Worm (Caenorhabditis elegans) whole organism, late embryonic: Measurements from ENCODE around the gene appg-1.

ENCODE experiments used
- C08G9.2 ChIP-seq: sonication (generic microtip); optimal IDR thresholded peaks from 2 replicates; lab custom pipeline; 2016; ENCODE audit warnings: mild to moderate bottlenecking, missing genetic modification characterization, moderate library complexity, missing compliant biosample characterization
- F13H6.1 ChIP-seq: sonication (generic microtip); optimal IDR thresholded peaks from 2 replicates; lab custom pipeline; 2016; ENCODE audit warnings: missing genetic modification characterization, missing compliant biosample characterization
- K02D7.2 ChIP-seq: sonication (generic microtip); optimal IDR thresholded peaks from 2 replicates; lab custom pipeline; 2017; ENCODE audit warnings: mild to moderate bottlenecking, missing genetic modification characterization, missing compliant biosample characterization
- ama-1 ChIP-seq: fragments of 150-350 bp; optimal IDR thresholded peaks from 2 replicates; lab custom pipeline; 2014
- ceh-18 ChIP-seq: sonication (generic microtip); optimal IDR thresholded peaks from 2 replicates; lab custom pipeline; 2016; ENCODE audit warnings: missing genetic modification characterization, missing compliant biosample characterization
- ceh-19 ChIP-seq: fragments of 200-800 bp; sonication (Bioruptor generic); optimal IDR thresholded peaks from 2 replicates; lab custom pipeline; 2018; ENCODE audit warnings: mild to moderate bottlenecking, missing genetic modification characterization, missing compliant biosample characterization
- ceh-30 ChIP-seq: fragments of 150-350 bp; optimal IDR thresholded peaks from 2 replicates; lab custom pipeline; 2014; ENCODE audit warnings: missing biosample characterization, missing genetic modification characterization
- ceh-31 ChIP-seq: sonication (generic microtip); optimal IDR thresholded peaks from 2 replicates; lab custom pipeline; 2016; ENCODE audit warnings: missing genetic modification characterization, missing compliant biosample characterization
- ceh-34 ChIP-seq: sonication (generic microtip); optimal IDR thresholded peaks from 2 replicates; lab custom pipeline; 2016; ENCODE audit warnings: mild to moderate bottlenecking, missing genetic modification characterization, missing compliant biosample characterization
- ceh-6 ChIP-seq: fragments of 200-800 bp; sonication (Bioruptor generic); optimal IDR thresholded peaks from 2 replicates; lab custom pipeline; 2018; ENCODE audit warnings: mild to moderate bottlenecking, missing genetic modification characterization, missing compliant biosample characterization
- ceh-9 ChIP-seq: sonication (generic microtip); optimal IDR thresholded peaks from 2 replicates; lab custom pipeline; 2016; ENCODE audit warnings: mild to moderate bottlenecking, missing genetic modification characterization, inconsistent platforms, missing compliant biosample characterization
- dve-1 ChIP-seq: sonication (generic microtip); optimal IDR thresholded peaks from 2 replicates; lab custom pipeline; 2017; ENCODE audit warnings: antibody characterized with exemption, mild to moderate bottlenecking, missing genetic modification characterization, missing compliant biosample characterization
- elt-2 ChIP-seq: sonication (generic microtip); optimal IDR thresholded peaks from 2 replicates; lab custom pipeline; 2016; ENCODE audit warnings: missing genetic modification reagents, missing genetic modification characterization, missing compliant biosample characterization
- ets-4 ChIP-seq: sonication (generic microtip); optimal IDR thresholded peaks from 2 replicates; lab custom pipeline; 2016; ENCODE audit warnings: missing genetic modification characterization, missing compliant biosample characterization
- eyg-1 ChIP-seq: sonication (generic microtip); optimal IDR thresholded peaks from 2 replicates; lab custom pipeline; 2016; ENCODE audit warnings: missing genotype, missing genetic modification characterization, missing compliant biosample characterization
- fkh-10 ChIP-seq: fragments of 150-350 bp; optimal IDR thresholded peaks from 2 replicates; lab custom pipeline; 2014; ENCODE audit warnings: missing biosample characterization, missing genetic modification reagents, missing genetic modification characterization
- fkh-6 ChIP-seq: sonication (generic microtip); optimal IDR thresholded peaks from 2 replicates; lab custom pipeline; 2016; ENCODE audit warnings: missing genetic modification characterization, missing compliant biosample characterization
- hlh-15 ChIP-seq: sonication (generic microtip); optimal IDR thresholded peaks from 2 replicates; lab custom pipeline; 2016; ENCODE audit warnings: missing genetic modification characterization, missing compliant biosample characterization
- hlh-6 ChIP-seq: sonication (generic microtip); optimal IDR thresholded peaks from 2 replicates; lab custom pipeline; 2016; ENCODE audit warnings: missing genotype, missing genetic modification characterization, missing compliant biosample characterization
- hlh-8 ChIP-seq: sonication (generic microtip); optimal IDR thresholded peaks from 2 replicates; lab custom pipeline; 2016; ENCODE audit warnings: missing genotype, missing genetic modification characterization, missing compliant biosample characterization
- lin-11 ChIP-seq: fragments of 200-800 bp; sonication (Bioruptor generic); optimal IDR thresholded peaks from 2 replicates; lab custom pipeline; 2018; ENCODE audit warnings: mild to moderate bottlenecking, missing genetic modification characterization, missing compliant biosample characterization
- madf-2 ChIP-seq: sonication (generic microtip); optimal IDR thresholded peaks from 2 replicates; lab custom pipeline; 2017; ENCODE audit warnings: missing genetic modification characterization, missing compliant biosample characterization
- nfya-1 ChIP-seq: sonication (generic microtip); optimal IDR thresholded peaks from 2 replicates; lab custom pipeline; 2017; ENCODE audit warnings: missing genetic modification characterization, mild to moderate bottlenecking, missing compliant biosample characterization, antibody characterized with exemption, moderate library complexity
- nhr-11 ChIP-seq: fragments of 150-350 bp; optimal IDR thresholded peaks from 2 replicates; lab custom pipeline; 2014; ENCODE audit warnings: missing biosample characterization, missing genetic modification characterization
- nhr-232 ChIP-seq: sonication (generic microtip); optimal IDR thresholded peaks from 2 replicates; lab custom pipeline; 2016; ENCODE audit warnings: missing genetic modification characterization, missing compliant biosample characterization
- pag-3 ChIP-seq: sonication (generic microtip); optimal IDR thresholded peaks from 2 replicates; lab custom pipeline; 2016; ENCODE audit warnings: missing compliant biosample characterization, missing genetic modification characterization, borderline replicate concordance
- pat-9 ChIP-seq: fragments of 200-800 bp; sonication (Bioruptor generic); optimal IDR thresholded peaks from 2 replicates; lab custom pipeline; 2018; ENCODE audit warnings: mild to moderate bottlenecking, missing genetic modification characterization, moderate library complexity, missing compliant biosample characterization
- pax-1 ChIP-seq: fragments of 150-350 bp; optimal IDR thresholded peaks from 2 replicates; lab custom pipeline; 2014; ENCODE audit warnings: missing biosample characterization, missing genetic modification characterization
- pqm-1 ChIP-seq: sonication (generic microtip); optimal IDR thresholded peaks from 2 replicates; lab custom pipeline; 2016; ENCODE audit warnings: missing genetic modification characterization, missing compliant biosample characterization
- pros-1 ChIP-seq: fragments of 150-350 bp; optimal IDR thresholded peaks from 2 replicates; lab custom pipeline; 2014; ENCODE audit warnings: missing biosample characterization, missing genetic modification reagents, missing genetic modification characterization
- ref-2 ChIP-seq: sonication (generic microtip); optimal IDR thresholded peaks from 2 replicates; lab custom pipeline; 2016; ENCODE audit warnings: missing genetic modification characterization, missing compliant biosample characterization
- sdc-2 ChIP-seq: sonication (generic microtip); optimal IDR thresholded peaks from 2 replicates; lab custom pipeline; 2016; ENCODE audit warnings: missing genotype, missing genetic modification characterization, missing compliant biosample characterization
- syd-9 ChIP-seq: sonication (generic microtip); optimal IDR thresholded peaks from 2 replicates; lab custom pipeline; 2016; ENCODE audit warnings: mild to moderate bottlenecking, missing genetic modification characterization, moderate library complexity, missing compliant biosample characterization
- tbx-2 ChIP-seq: sonication (generic microtip); optimal IDR thresholded peaks from 2 replicates; lab custom pipeline; 2016; ENCODE audit warnings: missing genetic modification characterization, missing compliant biosample characterization
- tbx-7 ChIP-seq: sonication (generic microtip); optimal IDR thresholded peaks from 2 replicates; lab custom pipeline; 2016; ENCODE audit warnings: missing genotype, missing genetic modification characterization, missing compliant biosample characterization
- ttx-3 ChIP-seq: sonication (generic microtip); optimal IDR thresholded peaks from 2 replicates; lab custom pipeline; 2016; ENCODE audit warnings: missing genetic modification reagents, missing genetic modification characterization, missing compliant biosample characterization
- unc-3 ChIP-seq, 2 experiments: fragments of 200-800 bp in 1 of 2; sonication (Bioruptor generic) in 1 of 2; sonication (generic microtip) in 1 of 2; conservative IDR thresholded peaks in 1 of 2; optimal IDR thresholded peaks in 1 of 2; 2 replicates each; pipeline versions ENCODE4 v1.3.6 to Lab custom; 2016 to 2022; ENCODE audit warnings: missing compliant biosample characterization in 2 of 2, missing genetic modification characterization in 2 of 2, missing genetic modification reagents in 1 of 2
- zip-5 ChIP-seq: sonication (generic microtip); optimal IDR thresholded peaks from 2 replicates; lab custom pipeline; 2016; ENCODE audit warnings: missing genetic modification characterization, missing compliant biosample characterization

Gene appg-1

ce11 chrII:10382247-10382646 lies 56.4 kb downstream of the appg-1 start (continued):
- peak; percentile 8 for TF ChIP-seq ref-2
- TF ChIP-seq F13H6.1 (tag; lab: Kevin White, UChicago): peak; percentile 24
- TF ChIP-seq hlh-8 (tag; lab: Kevin White, UChicago): no peak
- no peak for TF ChIP-seq pax-1 (tag; lab: Kevin White, UChicago)
- TF ChIP-seq ceh-34 (tag; lab: Kevin White, UChicago): no peak
- TF ChIP-seq tbx-7: no peak
- TF ChIP-seq zip-5 (tag; lab: Kevin White, UChicago): no peak
- TF ChIP-seq fkh-10 (GFP tag; lab: Kevin White, UChicago): no peak
- TF ChIP-seq madf-2 (tag; lab: Kevin White, UChicago): peak; percentile 3
- TF ChIP-seq ceh-30 (tag; lab: Kevin White, UChicago): no peak
- no peak for TF ChIP-seq ttx-3
- no peak for TF ChIP-seq hlh-15 (tag; lab: Kevin White, UChicago)
- no peak for TF ChIP-seq elt-2 (tag; lab: Kevin White, UChicago)
- peak; percentile 41 for TF ChIP-seq tbx-2 (tag; lab: Kevin White, UChicago)
- TF ChIP-seq ets-4 (tag; lab: Kevin White, UChicago): peak; percentile 11
- TF ChIP-seq, all 69 proteins: peak for 13

DNA sequence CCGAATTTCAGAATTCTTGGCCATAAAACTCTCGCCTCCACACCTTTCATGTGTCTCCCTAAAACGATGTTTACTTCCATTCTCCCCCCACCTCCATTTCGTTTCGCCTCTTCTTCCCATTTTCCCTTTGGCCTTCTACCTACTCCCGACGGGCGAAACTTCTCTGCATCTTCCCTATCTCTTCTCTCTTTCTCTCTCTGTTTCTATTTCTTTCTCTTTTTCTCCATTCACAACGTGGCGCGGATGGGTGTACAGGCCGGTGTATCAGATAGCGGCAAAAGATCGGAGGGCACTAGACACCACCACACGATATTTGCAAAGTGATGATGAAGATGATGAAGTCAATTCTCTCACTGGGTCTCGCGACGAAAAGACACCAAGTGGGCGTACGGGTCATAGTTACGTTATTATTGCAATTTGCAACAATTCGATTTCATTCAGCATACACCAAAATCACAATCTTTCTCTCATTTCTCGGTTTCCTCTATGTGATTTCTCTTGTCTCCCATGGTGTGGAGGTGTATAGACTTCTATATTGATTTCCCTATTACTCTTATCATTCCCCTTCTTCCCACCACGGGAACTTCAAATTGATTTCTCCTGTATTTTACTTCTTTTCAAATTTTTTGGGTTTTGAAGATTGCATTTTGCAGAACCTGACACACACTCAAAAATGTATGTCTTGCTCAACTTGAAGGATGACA lies 59.0 kb downstream of the appg-1 start, which contains the start of gene ztf-27:
Gene ztf-27 (plus strand): TSS at position 654 of the 704 bp plus-strand sequence.
- TF ChIP-seq K02D7.2 (tag; lab: Kevin White, UChicago) (no peak), eyg-1 (tag; lab: Kevin White, UChicago) (no peak), ceh-9 (tag; lab: Kevin White, UChicago) (no peak), ref-2 (peak; percentile 16), hlh-6 (tag; lab: Kevin White, UChicago) (peak; percentile 7), dve-1 (tag; lab: Kevin White, UChicago) (peak; percentile 34), syd-9 (tag; lab: Kevin White, UChicago) (peak; percentile 10), pag-3 (no peak), nfya-1 (tag; lab: Kevin White, UChicago) (peak; percentile 41), fkh-6 (tag; lab: Kevin White, UChicago) (no peak), ceh-6 (GFP tag; lab: Kevin White, UChicago) (peak; percentile 4), pros-1 (tag; lab: Kevin White, UChicago) (peak; percentile 23), ceh-18 (tag; lab: Kevin White, UChicago) (peak; percentile 57), ama-1 (lab: Kevin White, UChicago) (no peak), nhr-232 (tag; lab: Kevin White, UChicago) (no peak), C08G9.2 (tag; lab: Kevin White, UChicago) (peak; percentile 26), ceh-19 (GFP tag; lab: Kevin White, UChicago) (no peak), ceh-31 (tag; lab: Kevin White, UChicago) (peak; percentile 27), ceh-34 (tag; lab: Kevin White, UChicago) (peak; percentile 54), pat-9 (no peak), pqm-1 (tag; lab: Kevin White, UChicago) (no peak), nhr-11 (tag; lab: Kevin White, UChicago) (no peak), tbx-2 (tag; lab: Kevin White, UChicago) (peak; percentile 22), lin-11 (tag; lab: Kevin White, UChicago) (no peak), unc-3 (GFP tag; conservative IDR thresholded peaks at IDR 0.05; lab: Robert Waterston, UW) (no peak), unc-3 (tag; optimal IDR thresholded peaks at IDR 0.05; lab: Kevin White, UChicago) (no peak), madf-2 (tag; lab: Kevin White, UChicago) (peak; percentile 18), sdc-2 (tag; lab: Kevin White, UChicago) (peak; percentile 14), F13H6.1 (tag; lab: Kevin White, UChicago) (peak; percentile 1)
- TF ChIP-seq, all 69 proteins: peak for 15
